Fruit fly (Drosophila melanogaster) whole organism, embryonic: ENCODE measurements around the gene Gr5a.

Source experiments
- Antp ChIP-seq: fragments of 200-800 bp; sonication (Bioruptor generic); optimal IDR thresholded peaks from 3 replicates; lab custom pipeline; 2016; ENCODE audit warnings: missing biosample characterization, missing genetic modification characterization
- CG10979 ChIP-seq: fragments of 200-800 bp; sonication (Bioruptor generic); optimal IDR thresholded peaks from 2 replicates; lab custom pipeline; 2018; ENCODE audit warnings: missing biosample characterization, mild to moderate bottlenecking, missing genetic modification characterization, moderate library complexity
- CG11695 ChIP-seq: fragments of 200-800 bp; sonication (Bioruptor generic); IDR thresholded peaks from 3 replicates; pipeline ENCODE4 v1.3.6; 2022; ENCODE audit warnings: missing biosample characterization, missing genetic modification characterization
- CG14667 ChIP-seq: fragments of 200-800 bp; sonication (Bioruptor generic); IDR thresholded peaks from 2 replicates; pipeline ENCODE4 v1.3.6; 2022; ENCODE audit warnings: missing biosample characterization, missing genetic modification characterization
- CG2120 ChIP-seq: fragments of 200-800 bp; sonication (Bioruptor generic); optimal IDR thresholded peaks from 3 replicates; lab custom pipeline; 2016; ENCODE audit warnings: missing biosample characterization, missing genetic modification characterization
- CG2129 ChIP-seq: fragments of 200-800 bp; sonication (Bioruptor generic); IDR thresholded peaks from 2 replicates; pipeline ENCODE4 v1.3.6; 2022; ENCODE audit warnings: missing biosample characterization, missing genetic modification characterization; ENCODE audit not compliant: partially characterized antibody
- CG2678 ChIP-seq: fragments of 200-800 bp; sonication (Bioruptor generic); optimal IDR thresholded peaks from 3 replicates; lab custom pipeline; 2019; ENCODE audit warnings: missing biosample characterization, mild to moderate bottlenecking, missing genetic modification characterization, moderate library complexity
- CG3065 ChIP-seq: fragments of 200-800 bp; sonication (Bioruptor generic); optimal IDR thresholded peaks from 2 replicates; lab custom pipeline; 2016; ENCODE audit warnings: missing biosample characterization, missing genetic modification characterization
- CG32772 ChIP-seq: fragments of 200-800 bp; sonication (Bioruptor generic); IDR thresholded peaks from 2 replicates; pipeline ENCODE4 v1.3.6; 2022; ENCODE audit warnings: missing biosample characterization, missing genetic modification characterization
- CG3995 ChIP-seq: fragments of 200-800 bp; sonication (Bioruptor generic); optimal IDR thresholded peaks from 3 replicates; lab custom pipeline; 2016; ENCODE audit warnings: missing biosample characterization, missing genetic modification characterization
- CG4730 ChIP-seq: fragments of 200-800 bp; sonication (Bioruptor generic); IDR thresholded peaks from 2 replicates; pipeline ENCODE4 v1.3.6; 2022; ENCODE audit warnings: missing biosample characterization, missing genetic modification characterization
- CG5953 ChIP-seq: fragments of 200-800 bp; sonication (Bioruptor generic); IDR thresholded peaks from 2 replicates; pipeline ENCODE4 v1.3.6; 2022; ENCODE audit warnings: missing biosample characterization, missing genetic modification characterization
- CG6683 ChIP-seq: fragments of 200-800 bp; sonication (Bioruptor generic); optimal IDR thresholded peaks from 2 replicates; lab custom pipeline; 2017; ENCODE audit warnings: missing biosample characterization, mild to moderate bottlenecking, missing genetic modification characterization, missing genetic modification reagents
- CG7745 ChIP-seq: fragments of 200-800 bp; sonication (Bioruptor generic); optimal IDR thresholded peaks from 2 replicates; lab custom pipeline; 2018; ENCODE audit warnings: missing biosample characterization, mild to moderate bottlenecking, missing genetic modification characterization, moderate library complexity
- CG7963 ChIP-seq: fragments of 200-800 bp; sonication (Bioruptor generic); IDR thresholded peaks from 3 replicates; pipeline ENCODE4 v1.3.6; 2022; ENCODE audit warnings: missing biosample characterization, missing genetic modification characterization; ENCODE audit not compliant: partially characterized antibody
- CG7987 ChIP-seq: fragments of 200-800 bp; sonication (Bioruptor generic); optimal IDR thresholded peaks from 2 replicates; lab custom pipeline; 2018; ENCODE audit warnings: missing biosample characterization, mild to moderate bottlenecking, missing genetic modification characterization, moderate library complexity
- CG8281 ChIP-seq: fragments of 200-800 bp; sonication (Bioruptor generic); optimal IDR thresholded peaks from 2 replicates; lab custom pipeline; 2018; ENCODE audit warnings: missing biosample characterization, mild to moderate bottlenecking, missing genetic modification characterization, moderate library complexity
- CG9797 ChIP-seq: fragments of 200-800 bp; sonication (Bioruptor generic); optimal IDR thresholded peaks from 3 replicates; lab custom pipeline; 2018; ENCODE audit warnings: missing biosample characterization, mild to moderate bottlenecking, missing genetic modification characterization
- CHES-1-like ChIP-seq: fragments of 200-800 bp; sonication (Bioruptor generic); optimal IDR thresholded peaks from 2 replicates; lab custom pipeline; 2016; ENCODE audit warnings: missing biosample characterization, missing genetic modification characterization
- D ChIP-seq, 2 experiments: fragments of 200-800 bp in 1 of 2; fragments of >200 bp in 1 of 2; sonication (Bioruptor generic) in 1 of 2; optimal IDR thresholded peaks; 2 replicates in 1 of 2; 3 replicates in 1 of 2; lab custom pipeline; 2017; ENCODE audit warnings: mild to moderate bottlenecking in 1 of 2, missing biosample characterization in 1 of 2, missing genetic modification characterization in 1 of 2, missing genetic modification reagents in 1 of 2
- E2f1 ChIP-seq: fragments of 200-800 bp; sonication (Bioruptor generic); IDR thresholded peaks from 2 replicates; pipeline ENCODE4 v1.3.6; 2022; ENCODE audit warnings: missing biosample characterization, missing genetic modification characterization
- Fer1 ChIP-seq: fragments of 200-800 bp; sonication (Bioruptor generic); optimal IDR thresholded peaks from 2 replicates; lab custom pipeline; 2017; ENCODE audit warnings: missing biosample characterization, mild to moderate bottlenecking, missing genetic modification characterization
- Hand ChIP-seq: fragments of 200-800 bp; sonication (Bioruptor generic); optimal IDR thresholded peaks from 2 replicates; lab custom pipeline; 2017; ENCODE audit warnings: mild to moderate bottlenecking, missing biosample characterization, missing genetic modification reagents, missing genetic modification characterization
- Hr3 ChIP-seq: fragments of 200-800 bp; sonication (Bioruptor generic); optimal IDR thresholded peaks from 3 replicates; lab custom pipeline; 2016; ENCODE audit warnings: missing biosample characterization, missing genetic modification characterization
- Max ChIP-seq: fragments of 200-800 bp; sonication (Bioruptor generic); optimal IDR thresholded peaks from 2 replicates; lab custom pipeline; 2016; ENCODE audit warnings: missing biosample characterization, mild to moderate bottlenecking, missing genetic modification characterization
- Med ChIP-seq: fragments of 200-800 bp; sonication (Bioruptor generic); peaks from one replicate; lab custom pipeline; 2016; ENCODE audit warnings: missing biosample characterization, missing genetic modification characterization, mild to moderate bottlenecking, inconsistent platforms, moderate library complexity
- Nf-YB ChIP-seq: fragments of 200-800 bp; sonication (Bioruptor generic); optimal IDR thresholded peaks from 3 replicates; lab custom pipeline; 2019; ENCODE audit warnings: missing biosample characterization, mild to moderate bottlenecking, missing genetic modification characterization, moderate library complexity
- NfI ChIP-seq: fragments of 200-800 bp; sonication (Bioruptor generic); optimal IDR thresholded peaks from 3 replicates; lab custom pipeline; 2018; ENCODE audit warnings: missing biosample characterization, mild to moderate bottlenecking, missing genetic modification characterization, moderate library complexity
- Ravus ChIP-seq: fragments of 200-800 bp; sonication (Bioruptor generic); IDR thresholded peaks from 2 replicates; pipeline ENCODE4 v1.3.6; 2022; ENCODE audit warnings: missing biosample characterization, missing genetic modification characterization
- ara ChIP-seq: fragments of 200-800 bp; sonication (Bioruptor generic); IDR thresholded peaks from 2 replicates; pipeline ENCODE4 v1.3.6; 2022; ENCODE audit warnings: missing biosample characterization, missing genetic modification characterization
- ato ChIP-seq: fragments of 200-800 bp; sonication (Bioruptor generic); IDR thresholded peaks from 2 replicates; pipeline ENCODE4 v1.3.6; 2022; ENCODE audit warnings: missing biosample characterization, missing genetic modification characterization; ENCODE audit not compliant: partially characterized antibody
- btn ChIP-seq: fragments of 200-800 bp; sonication (Bioruptor generic); optimal IDR thresholded peaks from 2 replicates; lab custom pipeline; 2016; ENCODE audit warnings: missing biosample characterization, missing genetic modification characterization
- caup ChIP-seq: fragments of 200-800 bp; sonication (Bioruptor generic); optimal IDR thresholded peaks from 3 replicates; lab custom pipeline; 2017; ENCODE audit warnings: missing biosample characterization, mild to moderate bottlenecking, missing genetic modification characterization, moderate library complexity; ENCODE audit not compliant: severe bottlenecking
- ci ChIP-seq: fragments of 200-800 bp; sonication (Bioruptor generic); IDR thresholded peaks from 3 replicates; pipeline ENCODE4 v1.3.6; 2022; ENCODE audit warnings: missing biosample characterization, missing genetic modification characterization
- croc ChIP-seq: fragments of 200-800 bp; sonication (Bioruptor generic); conservative IDR thresholded peaks from 3 replicates; pipeline ENCODE4 v1.3.6; 2022; ENCODE audit warnings: missing biosample characterization, missing genetic modification characterization
- dysf ChIP-seq: fragments of 200-800 bp; sonication (Bioruptor generic); IDR thresholded peaks from 3 replicates; pipeline ENCODE4 v1.3.6; 2022; ENCODE audit warnings: missing biosample characterization, missing genetic modification characterization
- en ChIP-seq: fragments of 200-800 bp; sonication (Bioruptor generic); optimal IDR thresholded peaks from 2 replicates; lab custom pipeline; 2016; ENCODE audit warnings: missing biosample characterization, missing genetic modification characterization
- esg ChIP-seq: fragments of 200-800 bp; sonication (Bioruptor generic); conservative IDR thresholded peaks from 2 replicates; pipeline ENCODE4 v1.3.6; 2022; ENCODE audit warnings: missing biosample characterization, missing genetic modification characterization
- fd102C ChIP-seq: fragments of 200-800 bp; sonication (Bioruptor generic); optimal IDR thresholded peaks from 2 replicates; lab custom pipeline; 2018; ENCODE audit warnings: missing biosample characterization, mild to moderate bottlenecking, missing genetic modification characterization, moderate library complexity
- her ChIP-seq: fragments of 200-800 bp; sonication (Bioruptor generic); optimal IDR thresholded peaks from 2 replicates; lab custom pipeline; 2016; ENCODE audit warnings: missing biosample characterization, missing genetic modification characterization
- inv ChIP-seq: fragments of 200-800 bp; sonication (Bioruptor generic); IDR thresholded peaks from 2 replicates; pipeline ENCODE4 v1.3.6; 2022; ENCODE audit warnings: missing biosample characterization, missing genetic modification characterization; ENCODE audit not compliant: partially characterized antibody
- jumu ChIP-seq: fragments of 200-800 bp; sonication (Bioruptor generic); optimal IDR thresholded peaks from 3 replicates; lab custom pipeline; 2016; ENCODE audit warnings: missing biosample characterization, missing genetic modification characterization
- pfk ChIP-seq: fragments of 200-800 bp; sonication (Bioruptor generic); optimal IDR thresholded peaks from 2 replicates; lab custom pipeline; 2018; ENCODE audit warnings: missing biosample characterization, mild to moderate bottlenecking, missing genetic modification characterization, moderate library complexity
- run ChIP-seq: fragments of 200-800 bp; sonication (Bioruptor generic); optimal IDR thresholded peaks from 3 replicates; lab custom pipeline; 2018; ENCODE audit warnings: missing biosample characterization, mild to moderate bottlenecking, missing genetic modification characterization
- tna ChIP-seq: fragments of 200-800 bp; sonication (Bioruptor generic); IDR thresholded peaks from 2 replicates; pipeline ENCODE4 v1.3.6; 2022; ENCODE audit warnings: missing biosample characterization, missing genetic modification characterization; ENCODE audit not compliant: partially characterized antibody
- twi ChIP-seq: fragments of 200-800 bp; optimal IDR thresholded peaks from 2 replicates; lab custom pipeline; 2019; ENCODE audit warnings: missing biosample characterization, mild to moderate bottlenecking, missing genetic modification characterization, moderate library complexity
- vfl ChIP-seq: fragments of 200-800 bp; sonication (Bioruptor generic); optimal IDR thresholded peaks from 2 replicates; lab custom pipeline; 2016; ENCODE audit warnings: missing biosample characterization, missing genetic modification characterization
- zf30C ChIP-seq: fragments of 200-800 bp; sonication (Bioruptor generic); optimal IDR thresholded peaks from 3 replicates; lab custom pipeline; 2018; ENCODE audit warnings: missing biosample characterization, mild to moderate bottlenecking, missing genetic modification characterization

Gene Gr5a

DNA sequence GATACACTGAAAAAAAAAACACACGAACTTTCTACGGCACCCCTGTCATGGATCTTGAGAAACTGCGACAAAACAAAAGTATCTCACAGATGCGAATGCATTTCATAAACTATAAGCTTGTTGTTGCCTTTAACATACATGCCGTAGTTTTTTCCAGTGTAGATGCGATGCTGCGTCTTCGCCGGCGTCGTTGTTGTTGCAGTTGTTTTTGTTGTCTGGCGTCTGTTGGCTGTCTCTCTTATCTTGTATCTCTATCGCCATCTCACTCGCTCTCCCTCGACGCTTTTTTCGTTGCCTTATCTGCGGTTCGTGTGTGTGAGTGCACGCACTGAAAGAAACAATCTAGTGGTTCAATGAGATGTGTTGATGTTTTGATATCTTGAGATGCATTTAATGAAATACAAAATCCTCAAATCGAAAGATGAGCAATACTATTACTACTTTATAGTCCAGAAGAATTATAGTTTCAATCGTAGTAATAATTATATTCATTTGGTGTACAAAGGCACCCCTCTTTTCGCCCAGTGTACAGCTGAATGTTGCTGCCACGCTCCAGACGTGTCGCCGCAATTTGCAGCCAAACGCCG, 16.1 kb downstream of the Gr5a start (continued):
- TF ChIP-seq esg (GFP tag; lab: Robert Waterston, UW) (peak; percentile 95), CG10979 (peak; percentile 94), Ravus (GFP tag; lab: Robert Waterston, UW) (peak; percentile 77), CHES-1-like (GFP tag; lab: Kevin White, UChicago) (peak; percentile 98), CG3995 (GFP tag; lab: Kevin White, UChicago) (peak; percentile 76), croc (GFP tag; lab: Robert Waterston, UW) (peak; percentile 95), CG4730 (peak; percentile 96), tna (no peak), ato (GFP tag; lab: Robert Waterston, UW) (no peak), Med (GFP tag; lab: Kevin White, UChicago) (peak; percentile 99), NfI (peak; percentile 95), btn (GFP tag; lab: Kevin White, UChicago) (peak; percentile 97), en (GFP tag; lab: Kevin White, UChicago) (peak; percentile 95), CG8281 (tag; lab: Kevin White, UChicago) (peak; percentile 84), Antp (GFP tag; lab: Kevin White, UChicago) (peak; percentile 99), jumu (GFP tag; lab: Kevin White, UChicago) (peak; percentile 99), CG3065 (GFP tag; lab: Kevin White, UChicago) (peak; percentile 95), fd102C (GFP tag; lab: Kevin White, UChicago) (peak; percentile 90), Max (GFP tag; lab: Kevin White, UChicago) (peak; percentile 91), ci (GFP tag; lab: Robert Waterston, UW) (peak; percentile 99), CG14667 (GFP tag; lab: Robert Waterston, UW) (peak; percentile 93), CG5953 (GFP tag; lab: Robert Waterston, UW) (peak; percentile 96), dysf (peak; percentile 96), Nf-YB (peak; percentile 82), Fer1 (GFP tag; lab: Kevin White, UChicago) (peak; percentile 95), CG7745 (tag; lab: Kevin White, UChicago) (peak; percentile 6), CG32772 (GFP tag; lab: Robert Waterston, UW) (peak; percentile 96), D (optimal IDR thresholded peaks at IDR 0.05; lab: Kevin White, UChicago) (no peak), D (GFP tag; optimal IDR thresholded peaks at IDR 0.05; lab: Kevin White, UChicago) (peak; percentile 97), CG7987 (GFP tag; lab: Kevin White, UChicago) (peak; percentile 87), twi (peak; percentile 60), CG7963 (GFP tag; lab: Robert Waterston, UW) (no peak), vfl (GFP tag; lab: Kevin White, UChicago) (peak; percentile 91), pfk (GFP tag; lab: Kevin White, UChicago) (peak; percentile 36), inv (GFP tag; lab: Robert Waterston, UW) (no peak), CG9797 (GFP tag; lab: Kevin White, UChicago) (peak; percentile 40), caup (GFP tag; lab: Kevin White, UChicago) (peak; percentile 93), CG11695 (GFP tag; lab: Robert Waterston, UW) (peak; percentile 93), CG2120 (GFP tag; lab: Kevin White, UChicago) (peak; percentile 93), CG6683 (GFP tag; lab: Kevin White, UChicago) (peak; percentile 87), zf30C (GFP tag; lab: Kevin White, UChicago) (peak; percentile 98), E2f1 (GFP tag; lab: Robert Waterston, UW) (peak; percentile 94), ara (peak; percentile 98), CG2129 (no peak), Hr3 (peak; percentile 95), run (tag; lab: Kevin White, UChicago) (peak; percentile 62), Hand (GFP tag; lab: Kevin White, UChicago) (peak; percentile 85), CG2678 (tag; lab: Kevin White, UChicago) (peak; percentile 95), her (GFP tag; lab: Kevin White, UChicago) (peak; percentile 97)
